Worm (Caenorhabditis elegans) whole organism, L2 larva: Measurements from ENCODE around the gene nspc-19.

ENCODE experiments used
- C34F6.9 ChIP-seq: fragments of 150-350 bp; optimal IDR thresholded peaks from 2 replicates; lab custom pipeline; 2014; ENCODE audit warnings: missing biosample characterization, missing genetic modification characterization
- F13H6.1 ChIP-seq: sonication (generic microtip); optimal IDR thresholded peaks from 2 replicates; lab custom pipeline; 2016; ENCODE audit warnings: missing genetic modification characterization, missing compliant biosample characterization
- R02D3.7 ChIP-seq: fragments of 150-350 bp; optimal IDR thresholded peaks from 2 replicates; lab custom pipeline; 2014; ENCODE audit warnings: missing biosample characterization, missing genetic modification characterization
- Y55F3AM.14 ChIP-seq: fragments of 200-800 bp; sonication (Bioruptor generic); optimal IDR thresholded peaks from 2 replicates; lab custom pipeline; 2018; ENCODE audit warnings: mild to moderate bottlenecking, missing genetic modification characterization, missing compliant biosample characterization
- ZK546.5 ChIP-seq: sonication (generic microtip); optimal IDR thresholded peaks from 2 replicates; lab custom pipeline; 2017; ENCODE audit warnings: missing biosample characterization, missing genetic modification characterization
- alr-1 ChIP-seq: fragments of 150-350 bp; optimal IDR thresholded peaks from 2 replicates; lab custom pipeline; 2014; ENCODE audit warnings: missing biosample characterization, missing genetic modification characterization
- aly-2 ChIP-seq: fragments of 150-350 bp; optimal IDR thresholded peaks from 2 replicates; lab custom pipeline; 2014; ENCODE audit warnings: missing biosample characterization, missing genetic modification characterization
- ama-1 ChIP-seq: fragments of 150-350 bp; optimal IDR thresholded peaks from 2 replicates; lab custom pipeline; 2018; ENCODE audit warnings: inconsistent platforms
- blmp-1 ChIP-seq: sonication (generic microtip); optimal IDR thresholded peaks from 2 replicates; lab custom pipeline; 2017; ENCODE audit warnings: missing genetic modification characterization, mild to moderate bottlenecking, missing compliant biosample characterization, antibody characterized with exemption, moderate library complexity; ENCODE audit not compliant: insufficient read depth
- ceh-16 ChIP-seq: fragments of 150-350 bp; optimal IDR thresholded peaks from 2 replicates; lab custom pipeline; 2014; ENCODE audit warnings: missing biosample characterization, missing genetic modification characterization
- ceh-82 ChIP-seq: fragments of 150-350 bp; optimal IDR thresholded peaks from 2 replicates; lab custom pipeline; 2014; ENCODE audit warnings: missing biosample characterization, missing genetic modification characterization
- crh-2 ChIP-seq: sonication (generic microtip); optimal IDR thresholded peaks from 2 replicates; lab custom pipeline; 2017; ENCODE audit warnings: missing biosample characterization, missing genetic modification characterization
- dmd-4 ChIP-seq: sonication (generic microtip); optimal IDR thresholded peaks from 2 replicates; lab custom pipeline; 2017; ENCODE audit warnings: missing biosample characterization, missing genetic modification characterization
- egl-27 ChIP-seq: sonication (generic microtip); optimal IDR thresholded peaks from 3 replicates; lab custom pipeline; 2017; ENCODE audit warnings: missing biosample characterization, missing genetic modification reagents, missing genetic modification characterization
- elt-1 ChIP-seq: fragments of 150-350 bp; optimal IDR thresholded peaks from 2 replicates; lab custom pipeline; 2014; ENCODE audit warnings: missing biosample characterization, missing genetic modification characterization
- elt-3 ChIP-seq: sonication (generic microtip); optimal IDR thresholded peaks from 2 replicates; lab custom pipeline; 2017; ENCODE audit warnings: missing biosample characterization, missing genetic modification characterization
- fos-1 ChIP-seq: fragments of 150-350 bp; optimal IDR thresholded peaks from 2 replicates; lab custom pipeline; 2014; ENCODE audit warnings: missing biosample characterization, missing genetic modification characterization
- gmeb-1 ChIP-seq: fragments of 150-350 bp; optimal IDR thresholded peaks from 2 replicates; lab custom pipeline; 2014; ENCODE audit warnings: missing biosample characterization, missing genetic modification characterization
- lin-11 ChIP-seq: fragments of 150-350 bp; sonication (generic microtip); optimal IDR thresholded peaks from 2 replicates; lab custom pipeline; 2014; ENCODE audit warnings: missing biosample characterization, missing genetic modification characterization, inconsistent platforms, mixed read lengths
- lin-13 ChIP-seq: fragments of 150-350 bp; optimal IDR thresholded peaks from 2 replicates; lab custom pipeline; 2014; ENCODE audit warnings: missing biosample characterization, missing genetic modification reagents, missing genetic modification characterization
- lin-39 ChIP-seq: fragments of 150-350 bp; optimal IDR thresholded peaks from 2 replicates; lab custom pipeline; 2014; ENCODE audit warnings: missing biosample characterization, missing genetic modification reagents, missing genetic modification characterization
- lsy-2 ChIP-seq, 2 experiments: fragments of 150-350 bp in 1 of 2; sonication (generic microtip) in 1 of 2; optimal IDR thresholded peaks; 2 replicates each; lab custom pipeline; 2014 to 2017; ENCODE audit warnings: missing biosample characterization in 2 of 2, missing genetic modification characterization in 2 of 2
- mab-5 ChIP-seq: fragments of 150-350 bp; optimal IDR thresholded peaks from 2 replicates; lab custom pipeline; 2014; ENCODE audit warnings: missing biosample characterization, missing genetic modification characterization
- mbf-1 ChIP-seq: sonication (generic microtip); optimal IDR thresholded peaks from 2 replicates; lab custom pipeline; 2017; ENCODE audit warnings: missing biosample characterization, missing genetic modification characterization
- mdl-1 ChIP-seq, 2 experiments: fragments of 150-350 bp in 1 of 2; sonication (generic microtip) in 1 of 2; optimal IDR thresholded peaks; 2 replicates each; lab custom pipeline; 2017; ENCODE audit warnings: missing biosample characterization in 2 of 2, missing genetic modification characterization in 2 of 2
- nhr-10 ChIP-seq: sonication (generic microtip); optimal IDR thresholded peaks from 2 replicates; lab custom pipeline; 2017; ENCODE audit warnings: missing biosample characterization, missing genetic modification characterization
- nhr-11 ChIP-seq: fragments of 150-350 bp; optimal IDR thresholded peaks from 2 replicates; lab custom pipeline; 2014; ENCODE audit warnings: missing biosample characterization, missing genetic modification characterization
- nhr-12 ChIP-seq: fragments of 150-350 bp; optimal IDR thresholded peaks from 2 replicates; lab custom pipeline; 2014; ENCODE audit warnings: missing biosample characterization, missing genetic modification characterization
- nhr-129 ChIP-seq: fragments of 150-350 bp; optimal IDR thresholded peaks from 2 replicates; lab custom pipeline; 2014; ENCODE audit warnings: missing biosample characterization, missing genetic modification characterization
- nhr-21 ChIP-seq: fragments of 150-350 bp; optimal IDR thresholded peaks from 2 replicates; lab custom pipeline; 2014; ENCODE audit warnings: missing biosample characterization, missing genetic modification characterization
- nhr-23 ChIP-seq: fragments of 150-350 bp; optimal IDR thresholded peaks from 2 replicates; lab custom pipeline; 2014; ENCODE audit warnings: missing biosample characterization, missing genetic modification reagents, missing genetic modification characterization
- nhr-237 ChIP-seq: fragments of 150-350 bp; optimal IDR thresholded peaks from 2 replicates; lab custom pipeline; 2014; ENCODE audit warnings: missing biosample characterization, missing genetic modification characterization
- nhr-25 ChIP-seq: fragments of 150-350 bp; sonication (generic microtip); optimal IDR thresholded peaks from 3 replicates; lab custom pipeline; 2014; ENCODE audit warnings: missing biosample characterization, missing genetic modification characterization
- nhr-6 ChIP-seq: fragments of 150-350 bp; optimal IDR thresholded peaks from 2 replicates; lab custom pipeline; 2014; ENCODE audit warnings: missing biosample characterization, missing genetic modification characterization
- nhr-77 ChIP-seq: fragments of 150-350 bp; optimal IDR thresholded peaks from 2 replicates; lab custom pipeline; 2014; ENCODE audit warnings: missing biosample characterization, missing genetic modification characterization
- peb-1 ChIP-seq: fragments of 150-350 bp; optimal IDR thresholded peaks from 2 replicates; lab custom pipeline; 2014; ENCODE audit warnings: missing biosample characterization, missing genetic modification characterization
- sem-4 ChIP-seq: fragments of 150-350 bp; optimal IDR thresholded peaks from 2 replicates; lab custom pipeline; 2014; ENCODE audit warnings: missing biosample characterization, missing genetic modification reagents, missing genetic modification characterization
- skn-1 ChIP-seq: sonication (generic microtip); optimal IDR thresholded peaks from 2 replicates; lab custom pipeline; 2017; ENCODE audit warnings: missing biosample characterization, missing genetic modification characterization
- sma-3 ChIP-seq: sonication (generic microtip); optimal IDR thresholded peaks from 2 replicates; lab custom pipeline; 2016; ENCODE audit warnings: missing genetic modification reagents, missing genetic modification characterization, missing compliant biosample characterization
- sma-9 ChIP-seq, 2 experiments: fragments of 150-350 bp in 1 of 2; sonication (generic microtip) in 1 of 2; optimal IDR thresholded peaks; 2 replicates each; lab custom pipeline; 2014 to 2016; ENCODE audit warnings: missing genetic modification characterization in 2 of 2, mild to moderate bottlenecking in 1 of 2, missing biosample characterization in 1 of 2, missing compliant biosample characterization in 1 of 2, missing genetic modification reagents in 1 of 2, moderate library complexity in 1 of 2
- snpc-4 ChIP-seq: fragments of 150-350 bp; optimal IDR thresholded peaks from 2 replicates; lab custom pipeline; 2014; ENCODE audit warnings: missing biosample characterization, missing genetic modification characterization
- unc-39 ChIP-seq: fragments of 150-350 bp; optimal IDR thresholded peaks from 2 replicates; lab custom pipeline; 2014; ENCODE audit warnings: missing biosample characterization, missing genetic modification characterization
- unc-55 ChIP-seq: fragments of 150-350 bp; sonication (generic microtip); optimal IDR thresholded peaks from 3 replicates; lab custom pipeline; 2014; ENCODE audit warnings: missing biosample characterization, missing genetic modification reagents, missing genetic modification characterization
- unc-62 ChIP-seq: fragments of 150-350 bp; optimal IDR thresholded peaks from 2 replicates; lab custom pipeline; 2014; ENCODE audit warnings: missing biosample characterization, missing genetic modification reagents, missing genetic modification characterization
- zag-1 ChIP-seq: fragments of 150-350 bp; optimal IDR thresholded peaks from 2 replicates; lab custom pipeline; 2014; ENCODE audit warnings: missing biosample characterization, missing genetic modification characterization
- ztf-1 ChIP-seq: fragments of 200-800 bp; sonication (Bioruptor generic); conservative IDR thresholded peaks from 2 replicates; pipeline ENCODE4 v1.3.6; 2022; ENCODE audit warnings: missing genetic modification characterization, missing compliant biosample characterization
- ztf-11 ChIP-seq: sonication (generic microtip); optimal IDR thresholded peaks from 2 replicates; lab custom pipeline; 2017; ENCODE audit warnings: missing biosample characterization, missing genetic modification characterization
- ztf-4 ChIP-seq: fragments of 150-350 bp; optimal IDR thresholded peaks from 2 replicates; lab custom pipeline; 2014; ENCODE audit warnings: missing biosample characterization, missing genetic modification characterization

The nspc-19 gene

ce11 chrX:14508823-14509259, 19.7 kb upstream of the nspc-19 start:
- TF ChIP-seq ceh-16 (tag; lab: Kevin White, UChicago), result peak; percentile 67
- TF ChIP-seq unc-39 (tag; lab: Kevin White, UChicago), result no peak
- no peak for TF ChIP-seq skn-1
- TF ChIP-seq blmp-1, result peak; percentile 73
- TF ChIP-seq mdl-1 (tag; optimal IDR thresholded peaks at IDR 0.05; lab: Kevin White, UChicago), result peak in 1 of 2 experiments; percentile 10
- TF ChIP-seq ztf-4 (tag; lab: Kevin White, UChicago), result peak; percentile 24
- peak; percentile 24 for TF ChIP-seq lin-13 (GFP tag; lab: Kevin White, UChicago)
- no peak for TF ChIP-seq nhr-10 (tag; lab: Kevin White, UChicago)
- TF ChIP-seq nhr-77 (tag; lab: Kevin White, UChicago), result no peak
- TF ChIP-seq ama-1, result no peak
- peak; percentile 84 for TF ChIP-seq nhr-21
- TF ChIP-seq sma-9 (GFP tag; optimal IDR thresholded peaks at IDR 0.05; lab: Kevin White, UChicago), result peak; percentile 93
- no peak for TF ChIP-seq sma-9 (tag; optimal IDR thresholded peaks at IDR 0.05; lab: Kevin White, UChicago)
- no peak for TF ChIP-seq zag-1
- TF ChIP-seq crh-2 (tag; lab: Kevin White, UChicago), result peak; percentile 46
- no peak for TF ChIP-seq snpc-4 (tag; lab: Kevin White, UChicago)
- TF ChIP-seq gmeb-1 (tag; lab: Kevin White, UChicago), result no peak
- TF ChIP-seq lin-11 (tag; lab: Kevin White, UChicago), result no peak
- TF ChIP-seq mbf-1, result no peak
- TF ChIP-seq ceh-82 (tag; lab: Kevin White, UChicago), result no peak
- TF ChIP-seq aly-2, result no peak
- peak; percentile 49 for TF ChIP-seq C34F6.9 (tag; lab: Kevin White, UChicago)
- TF ChIP-seq elt-1, result peak; percentile 46
- TF ChIP-seq nhr-237 (tag; lab: Kevin White, UChicago), result no peak
- peak; percentile 91 for TF ChIP-seq egl-27
- TF ChIP-seq sem-4, result peak; percentile 78
- no peak for TF ChIP-seq ZK546.5
- TF ChIP-seq ztf-11, result no peak
- TF ChIP-seq nhr-11 (tag; lab: Kevin White, UChicago), result no peak
- TF ChIP-seq nhr-129 (tag; lab: Kevin White, UChicago), result peak; percentile 82
- peak; percentile 66 for TF ChIP-seq sma-3
- TF ChIP-seq mab-5 (tag; lab: Kevin White, UChicago), result no peak
- TF ChIP-seq fos-1 (tag; lab: Kevin White, UChicago), result peak; percentile 53
- TF ChIP-seq R02D3.7 (tag; lab: Kevin White, UChicago), result no peak
- no peak for TF ChIP-seq nhr-12
- TF ChIP-seq elt-3 (tag; lab: Kevin White, UChicago), result no peak
- no peak for TF ChIP-seq ztf-1 (GFP tag; lab: Robert Waterston, UW)
- no peak for TF ChIP-seq dmd-4 (tag; lab: Kevin White, UChicago)
- peak; percentile 74 for TF ChIP-seq unc-62
- peak; percentile 81 for TF ChIP-seq F13H6.1 (tag; lab: Kevin White, UChicago)
- peak in 1 of 2 experiments; percentile 64 for TF ChIP-seq lsy-2 (tag; optimal IDR thresholded peaks at IDR 0.05; lab: Kevin White, UChicago)
- no peak for TF ChIP-seq Y55F3AM.14 (GFP tag; lab: Kevin White, UChicago)
- no peak for TF ChIP-seq peb-1 (tag; lab: Kevin White, UChicago)
- TF ChIP-seq lin-39, result no peak
- no peak for TF ChIP-seq alr-1 (tag; lab: Kevin White, UChicago)
- TF ChIP-seq unc-55, result no peak
- no peak for TF ChIP-seq nhr-23 (tag; lab: Kevin White, UChicago)
- TF ChIP-seq nhr-25 (tag; lab: Kevin White, UChicago), result peak; percentile 88
- TF ChIP-seq nhr-6 (tag; lab: Kevin White, UChicago), result peak; percentile 51
